Worm (Caenorhabditis elegans): ENCODE data around the gene K02F3.12.

DNA sequence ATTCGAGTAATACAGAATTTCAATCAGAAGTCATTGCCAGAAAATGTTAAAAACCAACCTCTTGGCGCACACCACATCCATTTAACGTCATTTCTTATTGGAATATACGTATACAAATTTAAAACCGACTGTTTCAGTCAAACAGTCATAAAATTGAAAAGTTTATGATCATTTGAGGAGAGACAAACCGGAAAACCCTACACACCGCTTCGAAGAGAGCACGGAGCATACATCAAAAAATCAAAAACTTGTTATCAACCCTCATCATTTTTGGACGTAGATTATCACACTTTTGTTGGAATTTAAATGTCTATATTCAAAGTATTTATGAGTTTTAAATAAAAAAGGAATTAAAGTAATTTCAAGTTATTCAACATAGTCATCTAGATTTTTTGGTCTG, 34.7 kb downstream of the K02F3.12 start, which contains the start of gene T24C4.10:
- no peak for TF ChIP-seq egl-44 (GFP tag; IDR thresholded peaks at IDR 0.05)
- TF ChIP-seq ama-1 (optimal IDR thresholded peaks at IDR 0.05): no peak
- no peak for TF ChIP-seq ama-1 (GFP tag; optimal IDR thresholded peaks at IDR 0.05)
- no peak for TF ChIP-seq nhr-90 (tag; optimal IDR thresholded peaks at IDR 0.05)
- no peak for TF ChIP-seq lin-26 (GFP tag; IDR thresholded peaks at IDR 0.05)
- TF ChIP-seq attf-6 (GFP tag; IDR thresholded peaks at IDR 0.05): no peak
- no peak for TF ChIP-seq dox-1 (GFP tag; IDR thresholded peaks at IDR 0.05)
- TF ChIP-seq unc-62 (GFP tag; optimal IDR thresholded peaks at IDR 0.05): no peak
- TF ChIP-seq atf-7 (tag; optimal IDR thresholded peaks at IDR 0.05): no peak

All from whole organism, young adult.